Worm (Caenorhabditis elegans) whole organism, young adult: ENCODE measurements around the gene nhr-232.

Source experiments
- D2030.7 ChIP-seq: fragments of 200-800 bp; sonication (Bioruptor generic); IDR thresholded peaks from 2 replicates; pipeline ENCODE4 v1.3.6; 2022; ENCODE audit warnings: missing genetic modification reagents, missing genetic modification characterization, missing compliant biosample characterization
- F52B5.7 ChIP-seq: sonication (generic microtip); optimal IDR thresholded peaks from 2 replicates; lab custom pipeline; 2016; ENCODE audit warnings: mild to moderate bottlenecking, missing genetic modification characterization, missing compliant biosample characterization
- Y53F4B.3 ChIP-seq: fragments of 200-800 bp; sonication (Bioruptor generic); IDR thresholded peaks from 2 replicates; pipeline ENCODE4 v1.3.6; 2022; ENCODE audit warnings: missing genetic modification reagents, missing genetic modification characterization, missing compliant biosample characterization
- ama-1 ChIP-seq, 3 experiments: fragments of 150-350 bp in 1 of 3; sonication (generic microtip) in 2 of 3; optimal IDR thresholded peaks; 2 replicates each; lab custom pipeline; 2014 to 2018; ENCODE audit warnings: missing biosample characterization in 2 of 3, missing genetic modification characterization in 2 of 3, missing genetic modification reagents in 2 of 3
- cebp-1 ChIP-seq, 2 experiments: fragments of 200-800 bp in 1 of 2; sonication (Bioruptor generic) in 1 of 2; sonication (generic microtip) in 1 of 2; IDR thresholded peaks in 1 of 2; optimal IDR thresholded peaks in 1 of 2; 2 replicates each; pipeline versions ENCODE4 v1.3.6 to Lab custom; 2017 to 2022; ENCODE audit warnings: missing compliant biosample characterization in 2 of 2, missing genetic modification characterization in 2 of 2, mild to moderate bottlenecking in 1 of 2, missing genetic modification reagents in 1 of 2, moderate library complexity in 1 of 2
- dpl-1 ChIP-seq: fragments of 150-350 bp; optimal IDR thresholded peaks from 2 replicates; lab custom pipeline; 2014; ENCODE audit warnings: missing biosample characterization, missing genetic modification reagents, missing genetic modification characterization
- ets-4 ChIP-seq: fragments of 200-800 bp; sonication (Bioruptor generic); optimal IDR thresholded peaks from 2 replicates; lab custom pipeline; 2018; ENCODE audit warnings: mild to moderate bottlenecking, missing genetic modification characterization, missing compliant biosample characterization
- him-1 ChIP-seq: sonication (generic microtip); optimal IDR thresholded peaks from 2 replicates; lab custom pipeline; 2016; ENCODE audit warnings: missing genotype, missing genetic modification reagents, missing genetic modification characterization, missing compliant biosample characterization
- hlh-26 ChIP-seq: fragments of 200-800 bp; sonication (Bioruptor generic); conservative IDR thresholded peaks from 2 replicates; pipeline ENCODE4 v1.3.6; 2022; ENCODE audit warnings: missing genetic modification reagents, missing genetic modification characterization, missing compliant biosample characterization
- hmg-1.2 ChIP-seq: fragments of 200-800 bp; sonication (Bioruptor generic); IDR thresholded peaks from 2 replicates; pipeline ENCODE4 v1.3.6; 2022; ENCODE audit warnings: missing genetic modification reagents, missing genetic modification characterization, missing compliant biosample characterization
- snpc-3.4 ChIP-seq: sonication (generic microtip); optimal IDR thresholded peaks from 2 replicates; lab custom pipeline; 2017; ENCODE audit warnings: missing genetic modification characterization, mild to moderate bottlenecking, missing compliant biosample characterization, antibody characterized with exemption, moderate library complexity, missing genotype, missing genetic modification reagents
- tlf-1 ChIP-seq: fragments of 200-800 bp; sonication (Bioruptor generic); optimal IDR thresholded peaks from 2 replicates; lab custom pipeline; 2018; ENCODE audit warnings: mild to moderate bottlenecking, missing genetic modification characterization, missing compliant biosample characterization

DNA sequence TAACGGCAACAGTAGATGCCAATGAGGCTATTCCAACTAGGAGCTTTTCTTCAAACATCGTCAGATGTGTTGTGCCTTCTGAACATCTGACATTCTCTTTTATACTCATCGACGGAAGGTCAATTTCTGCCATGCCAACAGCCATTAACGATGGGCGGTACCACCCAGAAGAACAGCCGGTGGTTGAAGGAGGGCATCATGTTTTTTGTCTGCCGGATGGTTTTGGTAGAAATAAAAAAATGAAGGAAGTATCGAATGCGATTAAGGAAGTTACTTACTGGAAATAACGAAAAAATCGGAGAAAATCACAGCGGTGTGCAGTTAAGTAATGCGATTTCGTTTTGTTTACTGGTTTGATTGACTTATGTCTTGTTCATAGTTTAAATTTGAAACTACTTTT lies 38.6 kb downstream of the nhr-232 start, which contains the start of gene col-150:
- TF ChIP-seq hlh-26 (GFP tag; lab: Robert Waterston, UW), result no peak
- no peak for TF ChIP-seq him-1
- no peak for TF ChIP-seq F52B5.7
- TF ChIP-seq D2030.7 (GFP tag; lab: Robert Waterston, UW), result no peak
- TF ChIP-seq ets-4 (GFP tag; lab: Kevin White, UChicago), result no peak
- no peak for TF ChIP-seq ama-1 (optimal IDR thresholded peaks at IDR 0.05; lab: Kevin White, UChicago)
- TF ChIP-seq ama-1 (GFP tag; optimal IDR thresholded peaks at IDR 0.05; lab: Kevin White, UChicago), result no peak
- TF ChIP-seq Y53F4B.3, result no peak
- TF ChIP-seq dpl-1 (GFP tag; lab: Kevin White, UChicago), result no peak
- TF ChIP-seq cebp-1 (GFP tag; IDR thresholded peaks at IDR 0.05; lab: Robert Waterston, UW), result no peak
- no peak for TF ChIP-seq cebp-1 (tag; optimal IDR thresholded peaks at IDR 0.05; lab: Kevin White, UChicago)
- TF ChIP-seq hmg-1.2 (GFP tag; lab: Robert Waterston, UW), result no peak
- no peak for TF ChIP-seq snpc-3.4 (tag; lab: Kevin White, UChicago)
- no peak for TF ChIP-seq tlf-1 (GFP tag; lab: Kevin White, UChicago)
